Fruit fly (Drosophila melanogaster): ENCODE measurements around the gene Ugt37E1.

Ugt37E1 gene

DNA sequence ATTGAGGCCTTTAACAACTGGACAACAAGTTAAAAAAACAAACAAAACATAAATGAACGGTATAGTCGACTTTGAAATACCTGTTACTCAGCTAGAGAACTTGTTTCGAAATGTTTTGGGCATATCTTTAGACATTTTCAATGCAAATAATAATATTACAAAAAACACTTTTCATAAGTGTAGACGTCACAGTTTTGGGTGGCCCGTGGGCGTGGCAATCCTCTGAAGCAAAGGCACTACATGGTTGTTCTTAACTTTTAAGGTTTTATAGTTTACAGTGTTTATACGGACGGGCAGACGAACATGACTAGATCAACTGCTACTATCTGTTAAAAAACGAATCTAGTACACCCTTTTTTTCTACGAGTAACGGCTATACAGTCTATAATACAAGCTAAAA, 46.1 kb downstream of the Ugt37E1 start:
- TF ChIP-seq Hr39 (GFP tag; optimal IDR thresholded peaks at IDR 0.05) = peak; percentile 52
- TF ChIP-seq Blimp-1 (GFP tag; optimal IDR thresholded peaks at IDR 0.05) = no peak
- TF ChIP-seq Eip78C (GFP tag) = peak; percentile 90
- no peak for TF ChIP-seq CG6163 (GFP tag; IDR thresholded peaks at IDR 0.05)
- TF ChIP-seq Smox (GFP tag; optimal IDR thresholded peaks at IDR 0.05) = peak; percentile 41
- TF ChIP-seq CG31627 (GFP tag; optimal IDR thresholded peaks at IDR 0.05) = peak; percentile 48
- TF ChIP-seq CG6808 (GFP tag; optimal IDR thresholded peaks at IDR 0.05) = peak; percentile 19
- peak; percentile 42 for TF ChIP-seq achi (GFP tag; optimal IDR thresholded peaks at IDR 0.05)
- TF ChIP-seq cyc (GFP tag; optimal IDR thresholded peaks at IDR 0.05) = peak; percentile 11
- TF ChIP-seq svp (GFP tag) = peak; percentile 74
- TF ChIP-seq topi (GFP tag; optimal IDR thresholded peaks at IDR 0.05) = peak; percentile 47
- peak; percentile 59 for TF ChIP-seq Met (GFP tag; optimal IDR thresholded peaks at IDR 0.05)
- TF ChIP-seq OdsH (GFP tag; optimal IDR thresholded peaks at IDR 0.05) = peak; percentile 11
- TF ChIP-seq Ets96B (tag; optimal IDR thresholded peaks at IDR 0.05) = no peak
- TF ChIP-seq CG32006 (GFP tag; optimal IDR thresholded peaks at IDR 0.05) = peak; percentile 66
- TF ChIP-seq CG6854 (GFP tag; optimal IDR thresholded peaks at IDR 0.05) = no peak
- TF ChIP-seq esn (GFP tag; optimal IDR thresholded peaks at IDR 0.05) = peak; percentile 70
- peak; percentile 35; the same call in 2 of the 3 replicates for TF ChIP-seq CG8119 (GFP tag; IDR thresholded peaks at IDR 0.05)
- TF ChIP-seq CG10631 (GFP tag; optimal IDR thresholded peaks at IDR 0.05) = peak; percentile 49
- peak; percentile 23 for TF ChIP-seq dac (GFP tag; optimal IDR thresholded peaks at IDR 0.05)
- TF ChIP-seq CG15336 (GFP tag; IDR thresholded peaks at IDR 0.05) = no peak
- TF ChIP-seq salr (GFP tag; optimal IDR thresholded peaks at IDR 0.05) = no peak
- TF ChIP-seq Hr4 (GFP tag; optimal IDR thresholded peaks at IDR 0.05) = peak; percentile 57
- TF ChIP-seq CG4318 (GFP tag; optimal IDR thresholded peaks at IDR 0.05) = no peak
- TF ChIP-seq Sox14 (GFP tag; optimal IDR thresholded peaks at IDR 0.05) = peak; percentile 33
- peak; percentile 54 for TF ChIP-seq pdm3 (GFP tag; optimal IDR thresholded peaks at IDR 0.05)
- peak; percentile 60 for TF ChIP-seq Sox102F (GFP tag; optimal IDR thresholded peaks at IDR 0.05)
- TF ChIP-seq CG8632 (GFP tag; optimal IDR thresholded peaks at IDR 0.05) = peak; percentile 25
- TF ChIP-seq CG8319 (GFP tag; optimal IDR thresholded peaks at IDR 0.05) = no peak
- peak; percentile 17 for TF ChIP-seq CG11902 (GFP tag; optimal IDR thresholded peaks at IDR 0.05)
- TF ChIP-seq net (GFP tag; optimal IDR thresholded peaks at IDR 0.05) = peak; percentile 29
- peak; percentile 46 for TF ChIP-seq lz (GFP tag; optimal IDR thresholded peaks at IDR 0.05)
- no peak for TF ChIP-seq CG7368 (GFP tag; optimal IDR thresholded peaks at IDR 0.05)
- peak; percentile 10 for TF ChIP-seq spab (GFP tag; optimal IDR thresholded peaks at IDR 0.05)
- peak; percentile 23 for TF ChIP-seq Ets21C (GFP tag; optimal IDR thresholded peaks at IDR 0.05)
- no peak for TF ChIP-seq Hr38 (GFP tag; optimal IDR thresholded peaks at IDR 0.05)
- TF ChIP-seq Lpt (GFP tag; optimal IDR thresholded peaks at IDR 0.05) = no peak
- peak; percentile 42 for TF ChIP-seq CG34406 (GFP tag; optimal IDR thresholded peaks at IDR 0.05)
- peak; percentile 21 for TF ChIP-seq CG6792 (GFP tag; optimal IDR thresholded peaks at IDR 0.05)
- TF ChIP-seq Eip75B (GFP tag; optimal IDR thresholded peaks at IDR 0.05) = peak; percentile 44
- TF ChIP-seq acj6 (GFP tag; optimal IDR thresholded peaks at IDR 0.05) = peak; percentile 44

- peak; percentile 33; the same call in 1 of the 3 replicates for TF ChIP-seq CG8119 (GFP tag; IDR thresholded peaks at IDR 0.05)
- TF ChIP-seq Eip75B (GFP tag; optimal IDR thresholded peaks at IDR 0.05) = no peak
- TF ChIP-seq cyc (GFP tag; optimal IDR thresholded peaks at IDR 0.05) = peak; percentile 69
- TF ChIP-seq dac (GFP tag; optimal IDR thresholded peaks at IDR 0.05) = no peak
- TF ChIP-seq Smox (GFP tag; optimal IDR thresholded peaks at IDR 0.05) = peak; percentile 54
- no peak for TF ChIP-seq Hr38 (GFP tag; optimal IDR thresholded peaks at IDR 0.05)
- peak; percentile 16 for TF ChIP-seq Ets21C (GFP tag; optimal IDR thresholded peaks at IDR 0.05)
- TF ChIP-seq Gug (GFP tag; IDR thresholded peaks at IDR 0.05) = peak; percentile 22; the same call in 1 of the 2 replicates
- peak; percentile 50; the same call in 1 of the 2 replicates for TF ChIP-seq CG15336 (GFP tag; IDR thresholded peaks at IDR 0.05)
- no peak for TF ChIP-seq spab (GFP tag; optimal IDR thresholded peaks at IDR 0.05)
- peak; percentile 17 for TF ChIP-seq pdm3 (GFP tag; optimal IDR thresholded peaks at IDR 0.05)
- TF ChIP-seq CG11294 (GFP tag; IDR thresholded peaks at IDR 0.05) = no peak
- peak; percentile 21 for TF ChIP-seq CG32006 (GFP tag; optimal IDR thresholded peaks at IDR 0.05)
- peak; percentile 66 for TF ChIP-seq Hr39 (GFP tag; optimal IDR thresholded peaks at IDR 0.05)
- no peak for TF ChIP-seq ss (GFP tag; optimal IDR thresholded peaks at IDR 0.05)
- no peak for TF ChIP-seq salr (GFP tag; optimal IDR thresholded peaks at IDR 0.05)
- TF ChIP-seq CG6792 (GFP tag; optimal IDR thresholded peaks at IDR 0.05) = peak; percentile 3
- peak; percentile 50 for TF ChIP-seq CG3919 (GFP tag; optimal IDR thresholded peaks at IDR 0.05)
- TF ChIP-seq Eip93F (GFP tag; optimal IDR thresholded peaks at IDR 0.05) = no peak
- TF ChIP-seq vri (GFP tag; optimal IDR thresholded peaks at IDR 0.05) = no peak
- TF ChIP-seq Eip78C (GFP tag) = peak; percentile 62
- TF ChIP-seq Sox14 (GFP tag; optimal IDR thresholded peaks at IDR 0.05) = peak; percentile 39
- TF ChIP-seq fkh (GFP tag; optimal IDR thresholded peaks at IDR 0.05) = no peak
- TF ChIP-seq CG6808 (GFP tag; optimal IDR thresholded peaks at IDR 0.05) = no peak
- peak; percentile 48; the same call in 1 of the 3 replicates for TF ChIP-seq eg (GFP tag; IDR thresholded peaks at IDR 0.05)
- no peak for TF ChIP-seq fd85E (GFP tag; optimal IDR thresholded peaks at IDR 0.05)
- TF ChIP-seq CG8632 (GFP tag; optimal IDR thresholded peaks at IDR 0.05) = no peak
- TF ChIP-seq CG4318 (GFP tag; optimal IDR thresholded peaks at IDR 0.05) = no peak
These were observed 46.9 kb downstream of the Ugt37E1 start for dm6 chr2L:16843336-16843735.

Data from whole organism, prepupa.